Worm (Caenorhabditis elegans) whole organism, young adult: ENCODE measurements around the gene myo-3.

Source experiments
- D2030.7 ChIP-seq: fragments of 200-800 bp; sonication (Bioruptor generic); IDR thresholded peaks from 2 replicates; pipeline ENCODE4 v1.3.6; 2022; ENCODE audit warnings: missing genetic modification reagents, missing genetic modification characterization, missing compliant biosample characterization
- T07F8.4 ChIP-seq: sonication (generic microtip); optimal IDR thresholded peaks from 2 replicates; lab custom pipeline; 2016; ENCODE audit warnings: mild to moderate bottlenecking, missing genetic modification characterization, moderate library complexity, missing compliant biosample characterization
- ceh-58 ChIP-seq: fragments of 200-800 bp; sonication (Bioruptor generic); IDR thresholded peaks from 2 replicates; pipeline ENCODE4 v1.3.6; 2022; ENCODE audit warnings: missing genetic modification characterization, missing compliant biosample characterization
- dpff-1 ChIP-seq: sonication (generic microtip); optimal IDR thresholded peaks from 2 replicates; lab custom pipeline; 2017; ENCODE audit warnings: mild to moderate bottlenecking, missing genetic modification characterization, missing compliant biosample characterization
- dpl-1 ChIP-seq: fragments of 150-350 bp; optimal IDR thresholded peaks from 2 replicates; lab custom pipeline; 2014; ENCODE audit warnings: missing biosample characterization, missing genetic modification reagents, missing genetic modification characterization
- fkh-3 ChIP-seq: sonication (generic microtip); optimal IDR thresholded peaks from 2 replicates; lab custom pipeline; 2016; ENCODE audit warnings: mild to moderate bottlenecking, missing genetic modification characterization, missing compliant biosample characterization
- madf-10 ChIP-seq: sonication (generic microtip); optimal IDR thresholded peaks from 2 replicates; lab custom pipeline; 2016; ENCODE audit warnings: mild to moderate bottlenecking, missing genetic modification characterization, missing compliant biosample characterization
- nhr-27 ChIP-seq: fragments of 200-800 bp; sonication (Bioruptor generic); optimal IDR thresholded peaks from 2 replicates; lab custom pipeline; 2018; ENCODE audit warnings: mild to moderate bottlenecking, missing genetic modification characterization, moderate library complexity, missing compliant biosample characterization
- sea-2 ChIP-seq: fragments of 200-800 bp; sonication (Bioruptor generic); IDR thresholded peaks from 2 replicates; pipeline ENCODE4 v1.3.6; 2022; ENCODE audit warnings: missing genetic modification characterization, missing compliant biosample characterization
- zfh-2 ChIP-seq: fragments of 200-800 bp; sonication (Bioruptor generic); conservative IDR thresholded peaks from 2 replicates; pipeline ENCODE4 v1.3.6; 2022; ENCODE audit warnings: missing genetic modification reagents, missing genetic modification characterization, missing compliant biosample characterization
- ztf-28 ChIP-seq: fragments of 200-800 bp; sonication (Bioruptor generic); IDR thresholded peaks from 2 replicates; pipeline ENCODE4 v1.3.6; 2022; ENCODE audit warnings: missing genetic modification reagents, missing genetic modification characterization, missing compliant biosample characterization

ce11 chrV:12199474-12199873 lies 34.7 kb downstream of the myo-3 start:
- TF ChIP-seq madf-10 (tag; lab: Kevin White, UChicago) (no peak), T07F8.4 (tag; lab: Kevin White, UChicago) (no peak), nhr-27 (tag; lab: Kevin White, UChicago) (no peak), ztf-28 (GFP tag; lab: Robert Waterston, UW) (no peak), D2030.7 (no peak), ceh-58 (GFP tag; lab: Robert Waterston, UW) (no peak), sea-2 (no peak), zfh-2 (no peak), dpff-1 (no peak), dpl-1 (GFP tag; lab: Kevin White, UChicago) (no peak), fkh-3 (tag; lab: Kevin White, UChicago) (no peak)
